Fruit fly (Drosophila melanogaster) whole organism, embryonic: ENCODE data around the gene CG42488.

Source experiments
- Adf1 ChIP-seq: fragments of 200-800 bp; sonication (Bioruptor generic); IDR thresholded peaks from 2 replicates; pipeline ENCODE4 v1.3.6; 2022; ENCODE audit warnings: missing biosample characterization, missing genetic modification characterization
- B-H2 ChIP-seq: fragments of 200-800 bp; sonication (Bioruptor generic); optimal IDR thresholded peaks from 2 replicates; lab custom pipeline; 2018; ENCODE audit warnings: missing biosample characterization, mild to moderate bottlenecking, missing genetic modification characterization
- CG10147 ChIP-seq: fragments of 200-800 bp; sonication (Bioruptor generic); optimal IDR thresholded peaks from 2 replicates; lab custom pipeline; 2019; ENCODE audit warnings: missing biosample characterization, mild to moderate bottlenecking, missing genetic modification characterization, moderate library complexity
- CG10321 ChIP-seq: fragments of 200-800 bp; sonication (Bioruptor generic); IDR thresholded peaks from 2 replicates; pipeline ENCODE4 v1.3.6; 2022; ENCODE audit warnings: missing biosample characterization, missing genetic modification characterization
- CG10366 ChIP-seq: fragments of 200-800 bp; sonication (Bioruptor generic); IDR thresholded peaks from 2 replicates; pipeline ENCODE4 v1.3.6; 2022; ENCODE audit warnings: missing biosample characterization, missing genetic modification characterization
- CG10654 ChIP-seq: fragments of 200-800 bp; sonication (Bioruptor generic); optimal IDR thresholded peaks from 2 replicates; lab custom pipeline; 2016; ENCODE audit warnings: missing biosample characterization, missing genetic modification characterization
- CG12236 ChIP-seq: fragments of 200-800 bp; sonication (Bioruptor generic); optimal IDR thresholded peaks from 2 replicates; lab custom pipeline; 2016; ENCODE audit warnings: missing biosample characterization, missing genetic modification characterization
- CG12769 ChIP-seq: fragments of 200-800 bp; sonication (Bioruptor generic); optimal IDR thresholded peaks from 2 replicates; lab custom pipeline; 2019; ENCODE audit warnings: missing biosample characterization, mild to moderate bottlenecking, missing genetic modification characterization, moderate library complexity
- CG13296 ChIP-seq: fragments of 200-800 bp; sonication (Bioruptor generic); optimal IDR thresholded peaks from 3 replicates; lab custom pipeline; 2018; ENCODE audit warnings: missing biosample characterization, mild to moderate bottlenecking, missing genetic modification characterization
- CG13424 ChIP-seq: fragments of 200-800 bp; sonication (Bioruptor generic); optimal IDR thresholded peaks from 2 replicates; lab custom pipeline; 2019; ENCODE audit warnings: missing biosample characterization, mild to moderate bottlenecking, missing genetic modification characterization, moderate library complexity
- CG1529 ChIP-seq: fragments of 200-800 bp; sonication (Bioruptor generic); optimal IDR thresholded peaks from 3 replicates; lab custom pipeline; 2018; ENCODE audit warnings: missing biosample characterization, missing genetic modification characterization
- CG17385 ChIP-seq: fragments of 200-800 bp; sonication (Bioruptor generic); optimal IDR thresholded peaks from 3 replicates; lab custom pipeline; 2018; ENCODE audit warnings: missing biosample characterization, mild to moderate bottlenecking, missing genetic modification characterization
- CG2678 ChIP-seq: fragments of 200-800 bp; sonication (Bioruptor generic); optimal IDR thresholded peaks from 3 replicates; lab custom pipeline; 2019; ENCODE audit warnings: missing biosample characterization, mild to moderate bottlenecking, missing genetic modification characterization, moderate library complexity
- CG2875 ChIP-seq: fragments of 200-800 bp; sonication (Bioruptor generic); optimal IDR thresholded peaks from 2 replicates; lab custom pipeline; 2017; ENCODE audit warnings: missing biosample characterization, mild to moderate bottlenecking, missing genetic modification characterization, missing genetic modification reagents
- CG31224 ChIP-seq: fragments of 200-800 bp; sonication (Bioruptor generic); IDR thresholded peaks from 2 replicates; pipeline ENCODE4 v1.3.6; 2022; ENCODE audit warnings: missing biosample characterization, missing genetic modification characterization
- CG3281 ChIP-seq: fragments of 200-800 bp; sonication (Bioruptor generic); optimal IDR thresholded peaks from 3 replicates; lab custom pipeline; 2017; ENCODE audit warnings: missing biosample characterization, mild to moderate bottlenecking, missing genetic modification characterization
- CG4328 ChIP-seq: fragments of 200-800 bp; sonication (Bioruptor generic); optimal IDR thresholded peaks from 3 replicates; lab custom pipeline; 2017; ENCODE audit warnings: missing biosample characterization, missing genetic modification reagents, missing genetic modification characterization
- CG4404 ChIP-seq: fragments of 200-800 bp; sonication (Bioruptor generic); IDR thresholded peaks from 2 replicates; pipeline ENCODE4 v1.3.6; 2022; ENCODE audit warnings: missing biosample characterization, missing genetic modification characterization
- CG4707 ChIP-seq: fragments of 200-800 bp; sonication (Bioruptor generic); optimal IDR thresholded peaks from 2 replicates; lab custom pipeline; 2018; ENCODE audit warnings: missing biosample characterization, mild to moderate bottlenecking, missing genetic modification characterization, moderate library complexity
- CG7963 ChIP-seq: fragments of 200-800 bp; sonication (Bioruptor generic); IDR thresholded peaks from 3 replicates; pipeline ENCODE4 v1.3.6; 2022; ENCODE audit warnings: missing biosample characterization, missing genetic modification characterization; ENCODE audit not compliant: partially characterized antibody
- Dp ChIP-seq: fragments of 200-800 bp; sonication (Bioruptor generic); optimal IDR thresholded peaks from 2 replicates; lab custom pipeline; 2018; ENCODE audit warnings: missing biosample characterization, mild to moderate bottlenecking, missing genetic modification characterization, moderate library complexity
- ERR ChIP-seq: fragments of 200-800 bp; sonication (Bioruptor generic); optimal IDR thresholded peaks from 2 replicates; lab custom pipeline; 2016; ENCODE audit warnings: missing biosample characterization, missing genetic modification characterization
- Fer1 ChIP-seq: fragments of 200-800 bp; sonication (Bioruptor generic); optimal IDR thresholded peaks from 2 replicates; lab custom pipeline; 2017; ENCODE audit warnings: missing biosample characterization, mild to moderate bottlenecking, missing genetic modification characterization
- Fer3 ChIP-seq: fragments of 200-800 bp; sonication (Bioruptor generic); optimal IDR thresholded peaks from 2 replicates; lab custom pipeline; 2018; ENCODE audit warnings: missing biosample characterization, mild to moderate bottlenecking, missing genetic modification characterization, moderate library complexity
- H15 ChIP-seq: fragments of 200-800 bp; sonication (Bioruptor generic); IDR thresholded peaks from 3 replicates; pipeline ENCODE4 v1.3.6; 2022; ENCODE audit warnings: missing biosample characterization, missing genetic modification characterization
- Hsf ChIP-seq: fragments of 200-800 bp; sonication (Bioruptor generic); optimal IDR thresholded peaks from 3 replicates; lab custom pipeline; 2016; ENCODE audit warnings: missing biosample characterization, missing genetic modification characterization
- Meics ChIP-seq: fragments of 200-800 bp; sonication (Bioruptor generic); optimal IDR thresholded peaks from 2 replicates; lab custom pipeline; 2017; ENCODE audit warnings: missing biosample characterization, mild to moderate bottlenecking, missing genetic modification characterization
- NFAT ChIP-seq: fragments of 200-800 bp; sonication (Bioruptor generic); IDR thresholded peaks from 2 replicates; pipeline ENCODE4 v1.3.6; 2022; ENCODE audit warnings: missing biosample characterization, missing genetic modification characterization
- Nf-YB ChIP-seq: fragments of 200-800 bp; sonication (Bioruptor generic); optimal IDR thresholded peaks from 3 replicates; lab custom pipeline; 2019; ENCODE audit warnings: missing biosample characterization, mild to moderate bottlenecking, missing genetic modification characterization, moderate library complexity
- Oli ChIP-seq: fragments of 200-800 bp; sonication (Bioruptor generic); optimal IDR thresholded peaks from 2 replicates; lab custom pipeline; 2018; ENCODE audit warnings: missing biosample characterization, mild to moderate bottlenecking, missing genetic modification characterization, moderate library complexity
- Optix ChIP-seq: fragments of 200-800 bp; sonication (Bioruptor generic); IDR thresholded peaks from 3 replicates; pipeline ENCODE4 v1.3.6; 2022; ENCODE audit warnings: missing biosample characterization, missing genetic modification characterization
- Rx ChIP-seq: fragments of 200-800 bp; sonication (Bioruptor generic); IDR thresholded peaks from 2 replicates; pipeline ENCODE4 v1.3.6; 2022; ENCODE audit warnings: missing biosample characterization, missing genetic modification characterization
- Sin3A ChIP-seq: fragments of >200 bp; optimal IDR thresholded peaks from 2 replicates; lab custom pipeline; 2018
- Stat92E ChIP-seq, 3 experiments: fragments of >200 bp in 2 of 3; fragments of 200-800 bp in 1 of 3; sonication (Bioruptor generic) in 1 of 3; optimal IDR thresholded peaks; 2 replicates each; lab custom pipeline; 2017 to 2019; ENCODE audit warnings: missing biosample characterization in 3 of 3, missing genetic modification characterization in 3 of 3, mild to moderate bottlenecking in 1 of 3, moderate library complexity in 1 of 3
- aop ChIP-seq: fragments of 200-800 bp; sonication (Bioruptor generic); IDR thresholded peaks from 2 replicates; pipeline ENCODE4 v1.3.6; 2022; ENCODE audit warnings: missing biosample characterization, missing genetic modification characterization
- ara ChIP-seq: fragments of 200-800 bp; sonication (Bioruptor generic); IDR thresholded peaks from 2 replicates; pipeline ENCODE4 v1.3.6; 2022; ENCODE audit warnings: missing biosample characterization, missing genetic modification characterization
- ato ChIP-seq: fragments of 200-800 bp; sonication (Bioruptor generic); IDR thresholded peaks from 2 replicates; pipeline ENCODE4 v1.3.6; 2022; ENCODE audit warnings: missing biosample characterization, missing genetic modification characterization; ENCODE audit not compliant: partially characterized antibody
- cato ChIP-seq: fragments of 200-800 bp; sonication (Bioruptor generic); optimal IDR thresholded peaks from 2 replicates; lab custom pipeline; 2016; ENCODE audit warnings: missing biosample characterization, missing genetic modification characterization, borderline replicate concordance
- chinmo ChIP-seq: fragments of 200-800 bp; sonication (Bioruptor generic); IDR thresholded peaks from 4 replicates; pipeline ENCODE4 v1.3.6; 2022; ENCODE audit warnings: missing biosample characterization, missing genetic modification characterization; ENCODE audit not compliant: partially characterized antibody
- da ChIP-seq: fragments of 200-800 bp; sonication (Bioruptor generic); optimal IDR thresholded peaks from 2 replicates; lab custom pipeline; 2016; ENCODE audit warnings: missing biosample characterization, missing genetic modification characterization
- eve ChIP-seq, 2 experiments: fragments of >200 bp; optimal IDR thresholded peaks; 2 replicates each; lab custom pipeline; 2017; ENCODE audit warnings: missing biosample characterization in 2 of 2, missing genetic modification characterization in 2 of 2
- gcm2 ChIP-seq: fragments of 200-800 bp; sonication (Bioruptor generic); optimal IDR thresholded peaks from 2 replicates; lab custom pipeline; 2016; ENCODE audit warnings: missing biosample characterization, missing genetic modification characterization
- hth ChIP-seq: fragments of >200 bp; optimal IDR thresholded peaks from 2 replicates; lab custom pipeline; 2017; ENCODE audit warnings: inconsistent platforms
- kni ChIP-seq: fragments of 200-800 bp; sonication (Bioruptor generic); optimal IDR thresholded peaks from 3 replicates; lab custom pipeline; 2017; ENCODE audit warnings: mild to moderate bottlenecking, missing biosample characterization, missing genetic modification reagents, missing genetic modification characterization
- pan ChIP-seq, 4 experiments: fragments of >200 bp in 3 of 4; fragments of 200-800 bp in 1 of 4; sonication (Bioruptor generic) in 1 of 4; optimal IDR thresholded peaks in 3 of 4; IDR thresholded peaks in 1 of 4; 2 replicates each; pipeline versions ENCODE4 v1.3.6 to Lab custom; 2017 to 2022; ENCODE audit warnings: missing biosample characterization in 2 of 4, missing genetic modification characterization in 2 of 4, mixed read lengths in 1 of 4
- pnt ChIP-seq: fragments of 200-800 bp; sonication (Bioruptor generic); optimal IDR thresholded peaks from 3 replicates; lab custom pipeline; 2016; ENCODE audit warnings: missing biosample characterization, missing genetic modification characterization
- so ChIP-seq: fragments of 200-800 bp; sonication (Bioruptor generic); IDR thresholded peaks from 3 replicates; pipeline ENCODE4 v1.3.6; 2022; ENCODE audit warnings: missing biosample characterization, missing genetic modification characterization
- trem ChIP-seq: fragments of 200-800 bp; optimal IDR thresholded peaks from 3 replicates; lab custom pipeline; 2019; ENCODE audit warnings: missing biosample characterization, mild to moderate bottlenecking, missing genetic modification characterization, moderate library complexity
- tup ChIP-seq: fragments of 200-800 bp; sonication (Bioruptor generic); optimal IDR thresholded peaks from 2 replicates; lab custom pipeline; 2016; ENCODE audit warnings: missing biosample characterization, mild to moderate bottlenecking, missing genetic modification characterization, moderate library complexity
- zen2 ChIP-seq: fragments of 200-800 bp; sonication (Bioruptor generic); IDR thresholded peaks from 3 replicates; pipeline ENCODE4 v1.3.6; 2022; ENCODE audit warnings: missing biosample characterization, missing genetic modification characterization; ENCODE audit not compliant: partially characterized antibody
- zfh2 ChIP-seq: fragments of 200-800 bp; sonication (Bioruptor generic); optimal IDR thresholded peaks from 2 replicates; lab custom pipeline; 2016; ENCODE audit warnings: missing biosample characterization, missing genetic modification characterization

The CG42488 gene

dm6 chr3R:25489116-25489515 is 6.2 kb downstream of the CG42488 start (continued):
- TF ChIP-seq CG4707 (GFP tag; lab: Kevin White, UChicago), result no peak
- TF ChIP-seq hth, result no peak
- no peak for TF ChIP-seq zfh2
- no peak for TF ChIP-seq aop (GFP tag; lab: Robert Waterston, UW)
- peak; percentile 50 for TF ChIP-seq trem
- peak; percentile 37 for TF ChIP-seq tup
- TF ChIP-seq CG1529 (GFP tag; lab: Kevin White, UChicago), result no peak
- no peak for TF ChIP-seq NFAT (GFP tag; lab: Robert Waterston, UW)
- no peak for TF ChIP-seq Dp (GFP tag; lab: Kevin White, UChicago)
- TF ChIP-seq CG7963 (GFP tag; lab: Robert Waterston, UW), result no peak
- no peak for TF ChIP-seq gcm2 (GFP tag; lab: Kevin White, UChicago)
- TF ChIP-seq CG12236 (GFP tag; lab: Kevin White, UChicago), result no peak
- no peak for TF ChIP-seq ERR (GFP tag; lab: Kevin White, UChicago)
- TF ChIP-seq CG4328 (GFP tag; lab: Kevin White, UChicago), result peak; percentile 24
- no peak for TF ChIP-seq pnt
- TF ChIP-seq ara (GFP tag; lab: Robert Waterston, UW), result peak; percentile 61; the same call in 1 of the 2 replicates
- TF ChIP-seq Meics, result peak; percentile 28
- TF ChIP-seq da (GFP tag; lab: Kevin White, UChicago), result no peak
- no peak for TF ChIP-seq Stat92E (GFP tag; optimal IDR thresholded peaks at IDR 0.05; lab: Kevin White, UChicago)
- no peak for TF ChIP-seq CG4404 (GFP tag; lab: Robert Waterston, UW)
- TF ChIP-seq CG10147 (GFP tag; lab: Kevin White, UChicago), result peak; percentile 33
- peak; percentile 60 for TF ChIP-seq Fer1 (GFP tag; lab: Kevin White, UChicago)
- TF ChIP-seq Nf-YB (GFP tag; lab: Kevin White, UChicago), result peak; percentile 22
- TF ChIP-seq CG13424, result peak; percentile 36
- TF ChIP-seq chinmo, result no peak
- TF ChIP-seq Adf1 (GFP tag; lab: Robert Waterston, UW), result no peak
- TF ChIP-seq CG13296 (GFP tag; lab: Kevin White, UChicago), result peak; percentile 61
- TF ChIP-seq CG2875 (GFP tag; lab: Kevin White, UChicago), result peak; percentile 68
- no peak for TF ChIP-seq Hsf (GFP tag; lab: Kevin White, UChicago)
- 0 out of 2 replicates have a peak, but pooled peaks have one; percentile 7 for TF ChIP-seq CG31224 (GFP tag; lab: Robert Waterston, UW)
- TF ChIP-seq H15 (GFP tag; lab: Robert Waterston, UW), result no peak
- TF ChIP-seq Rx (GFP tag; lab: Robert Waterston, UW), result no peak
- TF ChIP-seq so (GFP tag; lab: Robert Waterston, UW), result peak; percentile 54; the same call in 1 of the 3 replicates
- TF ChIP-seq CG3281 (GFP tag; lab: Kevin White, UChicago), result peak; percentile 58
- TF ChIP-seq CG12769 (tag; lab: Kevin White, UChicago), result no peak
- TF ChIP-seq B-H2 (GFP tag; lab: Kevin White, UChicago), result no peak
- peak; percentile 39 for TF ChIP-seq CG10654 (GFP tag; lab: Kevin White, UChicago)
- peak; percentile 44 for TF ChIP-seq Oli (tag; lab: Kevin White, UChicago)
- TF ChIP-seq zen2 (GFP tag; lab: Robert Waterston, UW), result no peak
- no peak for TF ChIP-seq CG10321 (GFP tag; lab: Robert Waterston, UW)
- TF ChIP-seq eve (GFP tag; optimal IDR thresholded peaks at IDR 0.05; lab: Kevin White, UChicago), result no peak
- peak; percentile 62 for TF ChIP-seq CG2678 (tag; lab: Kevin White, UChicago)
- TF ChIP-seq CG10366, result no peak
- TF ChIP-seq pan (optimal IDR thresholded peaks at IDR 0.05; lab: Kevin White, UChicago), result no peak
- TF ChIP-seq pan (GFP tag; optimal IDR thresholded peaks at IDR 0.05 in 1 of 2, IDR thresholded peaks at IDR 0.05 in 1 of 2), result peak in 1 of 2 experiments; percentile 75
- TF ChIP-seq Sin3A (lab: Kevin White, UChicago), result no peak
- no peak for TF ChIP-seq ato (GFP tag; lab: Robert Waterston, UW)
- TF ChIP-seq kni, result peak; percentile 33
- peak; percentile 52 for TF ChIP-seq Fer3 (tag; lab: Kevin White, UChicago)
- TF ChIP-seq cato (GFP tag; lab: Kevin White, UChicago), result no peak
- peak; percentile 51 for TF ChIP-seq CG17385 (GFP tag; lab: Kevin White, UChicago)
- TF ChIP-seq Optix (GFP tag; lab: Robert Waterston, UW), result no peak
